Worm (Caenorhabditis elegans): Measurements from ENCODE around the gene ZK470.4.

The ZK470.4 gene

DNA sequence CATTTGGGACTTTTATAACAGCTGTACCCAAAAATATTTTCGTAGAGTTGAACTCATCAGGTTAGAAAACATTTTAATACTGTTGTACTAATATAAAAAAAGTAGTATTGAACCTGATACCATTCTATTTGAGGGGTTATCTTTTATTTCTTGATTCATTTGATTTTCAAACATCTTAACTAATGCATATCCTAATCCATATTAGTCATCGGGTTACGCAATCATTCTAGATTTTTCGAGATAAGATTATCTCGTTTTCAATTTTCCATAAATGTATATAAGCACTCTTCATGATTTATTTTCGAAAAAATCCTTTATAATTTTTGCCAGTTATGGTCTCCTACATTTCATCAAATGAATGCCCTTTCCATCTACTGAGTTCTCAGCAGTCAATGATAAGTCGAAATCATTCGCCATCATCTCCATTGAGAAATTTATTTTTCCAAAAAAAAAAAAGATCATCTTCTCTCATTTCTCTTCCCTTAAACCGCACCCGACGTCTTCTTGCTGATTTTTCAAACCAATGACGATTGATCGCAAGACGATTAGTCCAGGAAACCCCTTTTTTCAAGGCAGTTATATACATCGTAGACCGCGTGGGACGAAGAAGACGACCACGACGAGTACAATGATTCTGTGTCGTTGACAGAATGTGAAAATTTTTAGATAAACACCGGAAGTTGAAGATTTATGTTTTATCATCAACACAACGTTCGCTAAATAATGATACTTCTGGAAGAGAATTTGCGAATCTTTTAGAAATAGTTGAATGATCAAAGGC lies 964 bp downstream of the ZK470.4 start:
- TF ChIP-seq B0310.2 (tag; optimal IDR thresholded peaks at IDR 0.05): no peak
- no peak for TF ChIP-seq ceh-13 (GFP tag; optimal IDR thresholded peaks at IDR 0.05)
- no peak for TF ChIP-seq scrt-1 (GFP tag; IDR thresholded peaks at IDR 0.05)
- TF ChIP-seq aly-1 (tag; optimal IDR thresholded peaks at IDR 0.05): no peak
- TF ChIP-seq hmbx-1 (tag; optimal IDR thresholded peaks at IDR 0.05): no peak
- no peak for TF ChIP-seq ama-1 (optimal IDR thresholded peaks at IDR 0.05)
- TF ChIP-seq ceh-36 (tag; optimal IDR thresholded peaks at IDR 0.05): no peak
- no peak for TF ChIP-seq flt-1 (GFP tag; IDR thresholded peaks at IDR 0.05)
- TF ChIP-seq pes-1 (GFP tag; IDR thresholded peaks at IDR 0.05): no peak
- no peak for TF ChIP-seq hmg-4 (GFP tag; optimal IDR thresholded peaks at IDR 0.05)
- no peak for TF ChIP-seq sea-1 (GFP tag; conservative IDR thresholded peaks at IDR 0.05)
- TF ChIP-seq hnd-1 (tag; optimal IDR thresholded peaks at IDR 0.05): no peak
- no peak for TF ChIP-seq ets-7 (tag; optimal IDR thresholded peaks at IDR 0.05)
- no peak for TF ChIP-seq tra-4 (tag; optimal IDR thresholded peaks at IDR 0.05)
- TF ChIP-seq tbx-37 (GFP tag; conservative IDR thresholded peaks at IDR 0.05): no peak
- TF ChIP-seq tbx-11 (GFP tag; IDR thresholded peaks at IDR 0.05): no peak

DNA sequence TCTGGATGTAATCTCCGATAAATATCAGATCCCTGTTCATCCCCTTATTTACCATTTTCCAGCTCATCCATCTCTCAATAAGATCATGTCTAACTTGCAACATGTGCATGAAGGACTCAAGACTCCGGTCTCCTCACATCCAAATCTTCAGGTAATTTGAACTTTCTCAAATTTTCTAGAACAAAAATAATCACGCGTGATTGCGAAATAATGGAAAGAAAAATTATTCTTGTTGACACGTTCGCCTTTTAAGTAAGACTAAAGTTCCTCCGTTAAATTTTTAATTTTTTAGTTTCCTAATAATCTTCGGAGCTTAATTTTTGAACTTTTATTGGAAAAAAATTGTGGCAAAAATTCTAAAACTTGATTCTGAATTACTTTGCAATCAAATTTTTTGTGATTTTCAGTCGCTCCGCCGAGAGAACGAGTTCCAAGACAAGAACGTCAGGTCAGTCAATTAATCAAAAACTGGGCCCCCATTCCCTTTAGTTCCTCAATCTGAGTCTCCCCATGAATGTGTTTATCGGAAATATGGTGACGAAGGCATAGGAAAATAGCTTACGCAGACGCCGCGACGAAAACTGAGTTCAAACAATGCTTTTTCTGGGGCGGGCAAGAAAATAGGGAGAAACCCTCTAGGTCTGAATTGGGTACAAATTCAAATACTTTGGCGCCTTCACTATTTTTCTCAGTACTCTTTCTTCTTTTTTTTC lies 2.0 kb downstream of the ZK470.4 start:
- TF ChIP-seq ceh-36 (tag; optimal IDR thresholded peaks at IDR 0.05) (no peak), ama-1 (optimal IDR thresholded peaks at IDR 0.05) (no peak), hnd-1 (tag; optimal IDR thresholded peaks at IDR 0.05) (no peak), flt-1 (GFP tag; IDR thresholded peaks at IDR 0.05) (no peak), B0310.2 (tag; optimal IDR thresholded peaks at IDR 0.05) (no peak), aly-1 (tag; optimal IDR thresholded peaks at IDR 0.05) (no peak), pes-1 (GFP tag; IDR thresholded peaks at IDR 0.05) (no peak), ets-7 (tag; optimal IDR thresholded peaks at IDR 0.05) (no peak), ceh-13 (GFP tag; optimal IDR thresholded peaks at IDR 0.05) (no peak), F13C5.2 (tag; optimal IDR thresholded peaks at IDR 0.05) (no peak), sea-1 (GFP tag; conservative IDR thresholded peaks at IDR 0.05) (no peak), hmbx-1 (tag; optimal IDR thresholded peaks at IDR 0.05) (no peak), tbx-37 (GFP tag; conservative IDR thresholded peaks at IDR 0.05) (no peak)

DNA sequence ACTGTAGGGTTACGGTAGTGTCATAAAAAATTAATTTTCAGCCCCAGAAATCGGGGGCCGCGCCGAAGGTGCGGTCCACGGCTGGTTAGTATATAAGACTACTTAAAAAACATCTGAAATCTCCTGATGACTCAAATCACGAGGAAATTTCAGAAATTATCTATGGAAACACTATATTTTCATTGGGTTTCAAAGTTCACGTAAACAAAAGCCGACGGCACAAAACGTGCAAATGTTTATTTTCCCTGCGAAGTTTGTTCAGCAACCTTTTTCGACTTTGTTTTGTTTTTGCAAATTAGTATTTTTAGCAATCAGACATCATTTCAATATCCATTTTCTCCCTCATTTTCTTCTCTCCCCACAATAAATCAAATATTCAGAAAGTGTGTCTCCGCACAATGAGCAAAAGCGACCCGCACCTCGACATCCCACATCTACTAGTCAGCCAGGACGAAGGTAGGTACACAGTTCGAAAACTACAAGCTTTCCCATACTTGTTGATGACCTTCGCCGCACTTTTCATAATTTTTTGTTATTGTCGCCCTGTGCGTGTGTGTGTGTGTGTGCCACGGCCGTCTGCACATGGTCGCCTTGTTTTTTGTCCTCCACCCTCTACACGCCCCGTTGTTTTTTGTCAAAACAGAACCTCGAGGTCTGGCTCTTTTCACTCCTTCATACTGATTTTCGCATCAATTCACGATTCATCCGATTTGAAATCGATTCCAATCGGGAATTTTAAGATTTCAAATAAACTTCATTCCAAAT lies 2.8 kb downstream of the ZK470.4 start:
- TF ChIP-seq scrt-1 (GFP tag; IDR thresholded peaks at IDR 0.05) (no peak), tra-4 (tag; optimal IDR thresholded peaks at IDR 0.05) (no peak), flt-1 (GFP tag; IDR thresholded peaks at IDR 0.05) (no peak), ets-7 (tag; optimal IDR thresholded peaks at IDR 0.05) (no peak), ama-1 (optimal IDR thresholded peaks at IDR 0.05) (no peak), F13C5.2 (tag; optimal IDR thresholded peaks at IDR 0.05) (no peak), hnd-1 (tag; optimal IDR thresholded peaks at IDR 0.05) (no peak), ceh-13 (GFP tag; optimal IDR thresholded peaks at IDR 0.05) (no peak), hmg-4 (GFP tag; optimal IDR thresholded peaks at IDR 0.05) (no peak), pes-1 (GFP tag; IDR thresholded peaks at IDR 0.05) (no peak), hmbx-1 (tag; optimal IDR thresholded peaks at IDR 0.05) (no peak), B0310.2 (tag; optimal IDR thresholded peaks at IDR 0.05) (no peak)

DNA sequence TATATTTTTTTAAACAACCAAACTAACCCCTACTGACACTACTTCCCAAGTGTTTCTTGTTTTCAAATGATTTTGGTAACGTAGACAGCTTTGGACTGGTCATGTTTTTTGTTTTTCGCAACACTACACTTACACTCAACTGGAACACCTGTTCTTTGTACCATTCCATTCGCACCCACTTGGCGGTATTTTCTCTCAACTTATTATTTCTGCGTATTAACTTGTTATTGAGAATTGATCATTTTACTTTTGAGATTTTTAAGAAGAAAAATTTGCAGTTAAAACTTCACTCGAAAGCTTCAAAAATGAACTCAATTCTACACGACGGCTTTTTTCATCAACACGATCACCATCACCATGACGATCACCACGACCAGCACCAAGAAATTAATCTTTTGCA lies 4.7 kb downstream of the ZK470.4 start, which contains the start of gene ZK470.2:
ZK470.2 (plus strand) TSS at position 301 of the 400 bp plus-strand sequence.
- TF ChIP-seq scrt-1 (GFP tag; IDR thresholded peaks at IDR 0.05) (no peak), ceh-13 (GFP tag; optimal IDR thresholded peaks at IDR 0.05) (no peak), aly-1 (tag; optimal IDR thresholded peaks at IDR 0.05) (no peak), ceh-36 (tag; optimal IDR thresholded peaks at IDR 0.05) (no peak), tra-4 (tag; optimal IDR thresholded peaks at IDR 0.05) (no peak)

DNA sequence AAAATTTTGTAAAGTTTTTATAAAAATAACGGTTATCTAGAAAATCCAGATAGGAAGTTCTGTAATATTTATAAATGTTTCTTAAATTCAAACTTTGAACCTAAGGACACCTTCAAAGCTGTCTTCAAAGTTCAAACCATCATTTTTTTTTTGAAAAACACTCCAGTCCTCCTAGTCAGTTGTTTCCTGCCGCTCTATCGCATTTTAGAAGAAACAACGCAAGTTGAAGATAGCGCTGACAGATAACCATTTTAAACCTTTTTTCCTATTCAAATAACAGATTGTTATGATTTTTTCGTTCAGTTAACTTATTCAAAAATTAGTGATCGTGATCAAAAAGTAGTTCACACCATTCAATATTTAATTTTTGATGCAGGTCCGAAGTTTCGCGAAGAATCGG lies 6.2 kb downstream of the ZK470.4 start:
- no peak for TF ChIP-seq ceh-13 (GFP tag; optimal IDR thresholded peaks at IDR 0.05)
- no peak for TF ChIP-seq scrt-1 (GFP tag; IDR thresholded peaks at IDR 0.05)
- no peak for TF ChIP-seq aly-1 (tag; optimal IDR thresholded peaks at IDR 0.05)
- no peak for TF ChIP-seq tra-4 (tag; optimal IDR thresholded peaks at IDR 0.05)
- no peak for TF ChIP-seq ama-1 (optimal IDR thresholded peaks at IDR 0.05)
- no peak for TF ChIP-seq flt-1 (GFP tag; IDR thresholded peaks at IDR 0.05)
- TF ChIP-seq ceh-36 (tag; optimal IDR thresholded peaks at IDR 0.05): no peak
- no peak for TF ChIP-seq sea-1 (GFP tag; conservative IDR thresholded peaks at IDR 0.05)
- TF ChIP-seq B0310.2 (tag; optimal IDR thresholded peaks at IDR 0.05): no peak
- TF ChIP-seq pes-1 (GFP tag; IDR thresholded peaks at IDR 0.05): no peak
- TF ChIP-seq tbx-37 (GFP tag; conservative IDR thresholded peaks at IDR 0.05): no peak
- no peak for TF ChIP-seq tbx-11 (GFP tag; IDR thresholded peaks at IDR 0.05)
- TF ChIP-seq F13C5.2 (tag; optimal IDR thresholded peaks at IDR 0.05): no peak
- no peak for TF ChIP-seq hmbx-1 (tag; optimal IDR thresholded peaks at IDR 0.05)
- no peak for TF ChIP-seq ets-7 (tag; optimal IDR thresholded peaks at IDR 0.05)
- TF ChIP-seq hmg-4 (GFP tag; optimal IDR thresholded peaks at IDR 0.05): no peak
- no peak for TF ChIP-seq hnd-1 (tag; optimal IDR thresholded peaks at IDR 0.05)

DNA sequence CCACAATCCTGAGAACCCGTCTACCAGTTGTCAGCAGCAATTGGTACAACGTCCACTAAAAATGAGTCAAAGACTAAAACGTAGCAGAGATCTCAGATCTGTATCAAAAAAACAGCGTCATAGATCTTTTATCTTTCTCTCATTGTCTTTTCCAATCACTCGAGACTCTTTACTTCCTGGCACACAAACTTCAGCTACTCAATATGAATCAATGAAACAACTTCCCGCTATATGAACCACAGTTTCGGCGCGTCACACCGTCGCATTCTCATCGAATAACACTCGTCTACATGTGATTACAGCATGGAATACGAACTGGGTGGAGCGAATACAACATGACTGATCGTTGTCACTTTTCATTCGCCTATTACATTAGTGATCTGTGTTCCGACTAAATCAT lies 7.3 kb downstream of the ZK470.4 start:
- TF ChIP-seq ama-1 (optimal IDR thresholded peaks at IDR 0.05) (no peak), pes-1 (GFP tag; IDR thresholded peaks at IDR 0.05) (no peak), ets-7 (tag; optimal IDR thresholded peaks at IDR 0.05) (no peak), ceh-13 (GFP tag; optimal IDR thresholded peaks at IDR 0.05) (no peak), B0310.2 (tag; optimal IDR thresholded peaks at IDR 0.05) (no peak), hmbx-1 (tag; optimal IDR thresholded peaks at IDR 0.05) (no peak), tbx-37 (GFP tag; conservative IDR thresholded peaks at IDR 0.05) (no peak), ceh-36 (tag; optimal IDR thresholded peaks at IDR 0.05) (no peak), scrt-1 (GFP tag; IDR thresholded peaks at IDR 0.05) (no peak)
